Worm (Caenorhabditis elegans): ENCODE results near the gene str-25.

The str-25 gene

DNA sequence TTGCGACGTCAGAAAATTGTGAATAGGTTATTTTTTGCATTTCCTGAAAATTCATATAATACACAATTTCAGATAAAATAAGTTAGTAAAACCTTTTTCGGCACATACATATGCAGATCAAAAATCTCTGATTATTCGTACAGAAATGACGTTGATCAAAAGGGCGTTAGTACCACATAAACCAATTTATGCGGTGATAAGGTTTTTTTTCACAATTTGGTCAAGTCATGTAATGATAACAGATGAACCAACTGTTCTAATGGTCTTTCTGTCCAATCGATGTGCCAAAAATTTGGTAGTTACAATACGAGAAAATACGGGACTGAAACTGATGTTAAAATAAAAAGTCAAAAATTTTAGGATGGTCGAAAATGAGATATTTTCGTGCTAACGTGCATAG is 35.4 kb upstream of the str-25 start (continued):
- no peak for TF ChIP-seq zfp-2 (tag; optimal IDR thresholded peaks at IDR 0.05)
- no peak for TF ChIP-seq mep-1 (tag; optimal IDR thresholded peaks at IDR 0.05)
- peak; percentile 14 for TF ChIP-seq nhr-48 (tag; optimal IDR thresholded peaks at IDR 0.05)
- no peak for TF ChIP-seq T26A8.4 (GFP tag; IDR thresholded peaks at IDR 0.05)
- no peak for TF ChIP-seq lin-29 (GFP tag; IDR thresholded peaks at IDR 0.05)
- no peak for TF ChIP-seq mxl-2 (GFP tag; conservative IDR thresholded peaks at IDR 0.05)
- TF ChIP-seq jun-1 (tag; optimal IDR thresholded peaks at IDR 0.05), result no peak

ce11 chrV:16080678-16081077 is 34.8 kb upstream of the str-25 start:
- TF ChIP-seq daf-16 (GFP tag; optimal IDR thresholded peaks at IDR 0.05), result no peak
- TF ChIP-seq daf-16 (tag; optimal IDR thresholded peaks at IDR 0.05), result peak; percentile 86
- no peak for TF ChIP-seq pha-4 (GFP tag; IDR thresholded peaks at IDR 0.05)
- TF ChIP-seq pha-4 (tag; optimal IDR thresholded peaks at IDR 0.05), result peak; percentile 7
- no peak for TF ChIP-seq F37D6.2 (tag; optimal IDR thresholded peaks at IDR 0.05)
- 0 out of 2 replicates have a peak, but pooled peaks have one; percentile 27 for TF ChIP-seq php-3 (GFP tag; IDR thresholded peaks at IDR 0.05)
- TF ChIP-seq dve-1 (tag; optimal IDR thresholded peaks at IDR 0.05; ENCODE audit: insufficient read depth), result peak; percentile 27
- TF ChIP-seq zip-2 (tag; optimal IDR thresholded peaks at IDR 0.05), result no peak
- peak; percentile 87 for TF ChIP-seq nhr-28 (tag; optimal IDR thresholded peaks at IDR 0.05)
- no peak for TF ChIP-seq ama-1 (optimal IDR thresholded peaks at IDR 0.05)
- no peak for TF ChIP-seq ZK546.5 (tag; optimal IDR thresholded peaks at IDR 0.05)

ce11 chrV:16090685-16091084 is 24.8 kb upstream of the str-25 start, which contains the start of gene F22B8.3:
TSS of gene F22B8.3 (plus strand) at chrV:16090985.
- TF ChIP-seq unc-62 (GFP tag; optimal IDR thresholded peaks at IDR 0.05 in 1 of 2) (peak in 1 of 2 experiments; percentile 48), unc-62 (tag; optimal IDR thresholded peaks at IDR 0.05) (no peak), nhr-76 (tag; optimal IDR thresholded peaks at IDR 0.05) (no peak)

- TF ChIP-seq nhr-11 (tag; optimal IDR thresholded peaks at IDR 0.05) (no peak), nhr-237 (tag; optimal IDR thresholded peaks at IDR 0.05) (no peak), hif-1 (tag; optimal IDR thresholded peaks at IDR 0.05) (no peak), nhr-25 (tag; optimal IDR thresholded peaks at IDR 0.05; ENCODE audit: borderline replicate concordance, insufficient read depth) (no peak), zip-2 (tag; optimal IDR thresholded peaks at IDR 0.05) (no peak), saeg-2 (GFP tag; IDR thresholded peaks at IDR 0.05) (no peak), ceh-62 (tag; optimal IDR thresholded peaks at IDR 0.05) (no peak), ceh-32 (tag; optimal IDR thresholded peaks at IDR 0.05; ENCODE audit: poor library complexity) (no peak), sdz-12 (GFP tag; optimal IDR thresholded peaks at IDR 0.05) (no peak), daf-16 (GFP tag; optimal IDR thresholded peaks at IDR 0.05) (no peak), daf-16 (tag; optimal IDR thresholded peaks at IDR 0.05) (no peak), lin-39 (tag; optimal IDR thresholded peaks at IDR 0.05) (no peak), mxl-2 (GFP tag; conservative IDR thresholded peaks at IDR 0.05) (no peak), nhr-76 (tag; optimal IDR thresholded peaks at IDR 0.05) (no peak)
Observed at ce11 chrV:16094284-16094683, 21.2 kb upstream of the str-25 start, which contains the start of gene F22B8.7. TSS of gene F22B8.7 (plus strand) at chrV:16094584.

ce11 chrV:16094862-16095261 is 20.6 kb upstream of the str-25 start:
- no peak for TF ChIP-seq zip-11 (GFP tag; IDR thresholded peaks at IDR 0.05)
- TF ChIP-seq unc-62 (GFP tag; optimal IDR thresholded peaks at IDR 0.05 in 1 of 2), result peak in 1 of 2 experiments; percentile 94
- TF ChIP-seq unc-62 (tag; optimal IDR thresholded peaks at IDR 0.05), result no peak
- TF ChIP-seq nhr-28 (tag; optimal IDR thresholded peaks at IDR 0.05), result peak; percentile 97
- no peak for TF ChIP-seq lin-1 (GFP tag; IDR thresholded peaks at IDR 0.05)
- no peak for TF ChIP-seq ama-1 (optimal IDR thresholded peaks at IDR 0.05)
- no peak for TF ChIP-seq R02D3.7 (tag; optimal IDR thresholded peaks at IDR 0.05)
- no peak for TF ChIP-seq daf-12 (tag; optimal IDR thresholded peaks at IDR 0.05)
- TF ChIP-seq dve-1 (tag; optimal IDR thresholded peaks at IDR 0.05; ENCODE audit: insufficient read depth), result peak; percentile 11
- TF ChIP-seq gei-8 (GFP tag; optimal IDR thresholded peaks at IDR 0.05), result no peak
- no peak for TF ChIP-seq daf-16 (GFP tag; optimal IDR thresholded peaks at IDR 0.05)
- peak; percentile 66 for TF ChIP-seq daf-16 (tag; optimal IDR thresholded peaks at IDR 0.05)
- no peak for TF ChIP-seq T20F7.1 (GFP tag; optimal IDR thresholded peaks at IDR 0.05)
